Fruit fly (Drosophila melanogaster) whole organism, embryonic: ENCODE measurements around the gene Charon.

ENCODE experiments used
- Adf1 ChIP-seq: fragments of 200-800 bp; sonication (Bioruptor generic); IDR thresholded peaks from 2 replicates; pipeline ENCODE4 v1.3.6; 2022; ENCODE audit warnings: missing biosample characterization, missing genetic modification characterization
- CG10321 ChIP-seq: fragments of 200-800 bp; sonication (Bioruptor generic); IDR thresholded peaks from 2 replicates; pipeline ENCODE4 v1.3.6; 2022; ENCODE audit warnings: missing biosample characterization, missing genetic modification characterization
- CG10366 ChIP-seq: fragments of 200-800 bp; sonication (Bioruptor generic); IDR thresholded peaks from 2 replicates; pipeline ENCODE4 v1.3.6; 2022; ENCODE audit warnings: missing biosample characterization, missing genetic modification characterization
- CG10959 ChIP-seq: fragments of 200-800 bp; sonication (Bioruptor generic); IDR thresholded peaks from 2 replicates; pipeline ENCODE4 v1.3.6; 2022; ENCODE audit warnings: missing biosample characterization, missing genetic modification characterization
- CG12299 ChIP-seq: fragments of 200-800 bp; sonication (Bioruptor generic); optimal IDR thresholded peaks from 2 replicates; lab custom pipeline; 2018; ENCODE audit warnings: missing biosample characterization, mild to moderate bottlenecking, missing genetic modification characterization
- CG13624 ChIP-seq: fragments of 200-800 bp; sonication (Bioruptor generic); optimal IDR thresholded peaks from 2 replicates; lab custom pipeline; 2016; ENCODE audit warnings: missing biosample characterization, missing genetic modification characterization
- CG17912 ChIP-seq: fragments of 200-800 bp; sonication (Bioruptor generic); optimal IDR thresholded peaks from 2 replicates; lab custom pipeline; 2018; ENCODE audit warnings: missing biosample characterization, mild to moderate bottlenecking, missing genetic modification characterization
- CG31441 ChIP-seq: fragments of 200-800 bp; sonication (Bioruptor generic); IDR thresholded peaks from 2 replicates; pipeline ENCODE4 v1.3.6; 2022; ENCODE audit warnings: missing biosample characterization, missing genetic modification characterization
- CG32772 ChIP-seq: fragments of 200-800 bp; sonication (Bioruptor generic); IDR thresholded peaks from 2 replicates; pipeline ENCODE4 v1.3.6; 2022; ENCODE audit warnings: missing biosample characterization, missing genetic modification characterization
- CG34224 ChIP-seq: fragments of 200-800 bp; sonication (Bioruptor generic); IDR thresholded peaks from 3 replicates; pipeline ENCODE4 v1.3.6; 2022; ENCODE audit warnings: missing biosample characterization, missing genetic modification characterization; ENCODE audit not compliant: partially characterized antibody
- CG34422 ChIP-seq: fragments of 200-800 bp; sonication (Bioruptor generic); IDR thresholded peaks from 3 replicates; pipeline ENCODE4 v1.3.6; 2022; ENCODE audit warnings: missing biosample characterization, missing genetic modification characterization
- CG5953 ChIP-seq: fragments of 200-800 bp; sonication (Bioruptor generic); IDR thresholded peaks from 2 replicates; pipeline ENCODE4 v1.3.6; 2022; ENCODE audit warnings: missing biosample characterization, missing genetic modification characterization
- CG8290 ChIP-seq, 3 experiments: fragments of 200-800 bp; sonication (Bioruptor generic); optimal IDR thresholded peaks; 2 replicates each; lab custom pipeline; 2016 to 2019; ENCODE audit warnings: missing biosample characterization in 3 of 3, missing genetic modification characterization in 3 of 3, mild to moderate bottlenecking in 2 of 3, moderate library complexity in 1 of 3
- CG9727 ChIP-seq: fragments of 200-800 bp; sonication (Bioruptor generic); optimal IDR thresholded peaks from 3 replicates; lab custom pipeline; 2017; ENCODE audit warnings: missing biosample characterization, mild to moderate bottlenecking, missing genetic modification characterization
- CG9797 ChIP-seq: fragments of 200-800 bp; sonication (Bioruptor generic); optimal IDR thresholded peaks from 3 replicates; lab custom pipeline; 2018; ENCODE audit warnings: missing biosample characterization, mild to moderate bottlenecking, missing genetic modification characterization
- CTCF ChIP-seq: fragments of 200-800 bp; sonication (Bioruptor generic); optimal IDR thresholded peaks from 2 replicates; lab custom pipeline; 2017; ENCODE audit warnings: missing biosample characterization, mild to moderate bottlenecking, missing genetic modification characterization, moderate library complexity
- D ChIP-seq, 2 experiments: fragments of 200-800 bp in 1 of 2; fragments of >200 bp in 1 of 2; sonication (Bioruptor generic) in 1 of 2; optimal IDR thresholded peaks; 2 replicates in 1 of 2; 3 replicates in 1 of 2; lab custom pipeline; 2017; ENCODE audit warnings: mild to moderate bottlenecking in 1 of 2, missing biosample characterization in 1 of 2, missing genetic modification characterization in 1 of 2, missing genetic modification reagents in 1 of 2
- Gug ChIP-seq: fragments of 200-800 bp; sonication (Bioruptor generic); IDR thresholded peaks from 4 replicates; pipeline ENCODE4 v1.3.6; 2022; ENCODE audit warnings: missing biosample characterization, missing genetic modification characterization
- H15 ChIP-seq: fragments of 200-800 bp; sonication (Bioruptor generic); IDR thresholded peaks from 3 replicates; pipeline ENCODE4 v1.3.6; 2022; ENCODE audit warnings: missing biosample characterization, missing genetic modification characterization
- HHEX ChIP-seq: fragments of 200-800 bp; sonication (Bioruptor generic); optimal IDR thresholded peaks from 3 replicates; lab custom pipeline; 2017; ENCODE audit warnings: missing biosample characterization, mild to moderate bottlenecking, missing genetic modification characterization, missing genetic modification reagents
- HmgZ ChIP-seq: fragments of 200-800 bp; sonication (Bioruptor generic); optimal IDR thresholded peaks from 2 replicates; lab custom pipeline; 2018; ENCODE audit warnings: missing biosample characterization, mild to moderate bottlenecking, missing genetic modification characterization
- Hr39 ChIP-seq: fragments of >200 bp; optimal IDR thresholded peaks from 2 replicates; lab custom pipeline; 2017
- Jarid2 ChIP-seq: fragments of 200-800 bp; sonication (Bioruptor generic); optimal IDR thresholded peaks from 3 replicates; lab custom pipeline; 2017; ENCODE audit warnings: mild to moderate bottlenecking, missing biosample characterization, missing genetic modification reagents, missing genetic modification characterization
- Lhr ChIP-seq: fragments of 200-800 bp; sonication (Bioruptor generic); optimal IDR thresholded peaks from 3 replicates; lab custom pipeline; 2017; ENCODE audit warnings: mild to moderate bottlenecking, missing biosample characterization, missing genetic modification reagents, missing genetic modification characterization
- Med ChIP-seq: fragments of 200-800 bp; sonication (Bioruptor generic); peaks from one replicate; lab custom pipeline; 2016; ENCODE audit warnings: missing biosample characterization, missing genetic modification characterization, mild to moderate bottlenecking, inconsistent platforms, moderate library complexity
- Mes4 ChIP-seq: fragments of 200-800 bp; sonication (Bioruptor generic); optimal IDR thresholded peaks from 2 replicates; lab custom pipeline; 2016; ENCODE audit warnings: missing biosample characterization, missing genetic modification characterization
- Ssrp ChIP-seq: fragments of 200-800 bp; sonication (Bioruptor generic); optimal IDR thresholded peaks from 2 replicates; lab custom pipeline; 2018; ENCODE audit warnings: missing biosample characterization, mild to moderate bottlenecking, missing genetic modification characterization, moderate library complexity
- Stat92E ChIP-seq, 3 experiments: fragments of >200 bp in 2 of 3; fragments of 200-800 bp in 1 of 3; sonication (Bioruptor generic) in 1 of 3; optimal IDR thresholded peaks; 2 replicates each; lab custom pipeline; 2017 to 2019; ENCODE audit warnings: missing biosample characterization in 3 of 3, missing genetic modification characterization in 3 of 3, mild to moderate bottlenecking in 1 of 3, moderate library complexity in 1 of 3
- Xbp1 ChIP-seq: fragments of 200-800 bp; sonication (Bioruptor generic); optimal IDR thresholded peaks from 3 replicates; lab custom pipeline; 2016; ENCODE audit warnings: missing biosample characterization, mild to moderate bottlenecking, missing genetic modification characterization
- ap ChIP-seq: fragments of 200-800 bp; sonication (Bioruptor generic); IDR thresholded peaks from 2 replicates; pipeline ENCODE4 v1.3.6; 2022; ENCODE audit warnings: missing biosample characterization, missing genetic modification characterization
- btn ChIP-seq: fragments of 200-800 bp; sonication (Bioruptor generic); optimal IDR thresholded peaks from 2 replicates; lab custom pipeline; 2016; ENCODE audit warnings: missing biosample characterization, missing genetic modification characterization
- cg ChIP-seq: fragments of 200-800 bp; sonication (Bioruptor generic); optimal IDR thresholded peaks from 3 replicates; lab custom pipeline; 2019; ENCODE audit warnings: missing biosample characterization, mild to moderate bottlenecking, missing genetic modification characterization, moderate library complexity
- chinmo ChIP-seq: fragments of 200-800 bp; sonication (Bioruptor generic); IDR thresholded peaks from 4 replicates; pipeline ENCODE4 v1.3.6; 2022; ENCODE audit warnings: missing biosample characterization, missing genetic modification characterization; ENCODE audit not compliant: partially characterized antibody
- ftz-f1 ChIP-seq: fragments of 200-800 bp; sonication (Bioruptor generic); optimal IDR thresholded peaks from 2 replicates; lab custom pipeline; 2016; ENCODE audit warnings: missing biosample characterization, missing genetic modification characterization
- fu2 ChIP-seq: fragments of 200-800 bp; sonication (Bioruptor generic); optimal IDR thresholded peaks from 2 replicates; lab custom pipeline; 2016; ENCODE audit warnings: missing biosample characterization, missing genetic modification characterization
- gro ChIP-seq: fragments of 200-800 bp; sonication (Bioruptor generic); optimal IDR thresholded peaks from 2 replicates; lab custom pipeline; 2016; ENCODE audit warnings: missing biosample characterization, missing genetic modification characterization
- jumu ChIP-seq: fragments of 200-800 bp; sonication (Bioruptor generic); optimal IDR thresholded peaks from 3 replicates; lab custom pipeline; 2016; ENCODE audit warnings: missing biosample characterization, missing genetic modification characterization
- lov ChIP-seq, 2 experiments: fragments of 200-800 bp in 1 of 2; fragments of >200 bp in 1 of 2; sonication (Bioruptor generic) in 1 of 2; IDR thresholded peaks in 1 of 2; optimal IDR thresholded peaks in 1 of 2; 2 replicates in 1 of 2; 3 replicates in 1 of 2; pipeline versions ENCODE4 v1.3.6 to Lab custom; 2017 to 2022; ENCODE audit warnings: missing biosample characterization in 1 of 2, missing genetic modification characterization in 1 of 2
- nmo ChIP-seq: fragments of 200-800 bp; sonication (Bioruptor generic); optimal IDR thresholded peaks from 2 replicates; lab custom pipeline; 2018; ENCODE audit warnings: missing biosample characterization, mild to moderate bottlenecking, missing genetic modification characterization, moderate library complexity
- oc ChIP-seq: fragments of 200-800 bp; sonication (Bioruptor generic); optimal IDR thresholded peaks from 2 replicates; lab custom pipeline; 2018; ENCODE audit warnings: missing biosample characterization, mild to moderate bottlenecking, missing genetic modification characterization, moderate library complexity
- pum ChIP-seq: fragments of 200-800 bp; sonication (Bioruptor generic); optimal IDR thresholded peaks from 2 replicates; lab custom pipeline; 2016; ENCODE audit warnings: missing biosample characterization, missing genetic modification characterization
- row ChIP-seq: fragments of 200-800 bp; sonication (Bioruptor generic); IDR thresholded peaks from 3 replicates; pipeline ENCODE4 v1.3.6; 2022; ENCODE audit warnings: missing biosample characterization, missing genetic modification characterization
- sqz ChIP-seq: fragments of 200-800 bp; sonication (Bioruptor generic); optimal IDR thresholded peaks from 3 replicates; lab custom pipeline; 2018; ENCODE audit warnings: missing biosample characterization, mild to moderate bottlenecking, missing genetic modification characterization
- ssp ChIP-seq: fragments of 200-800 bp; sonication (Bioruptor generic); IDR thresholded peaks from 2 replicates; pipeline ENCODE4 v1.3.6; 2022; ENCODE audit warnings: missing biosample characterization, missing genetic modification characterization
- tna ChIP-seq: fragments of 200-800 bp; sonication (Bioruptor generic); IDR thresholded peaks from 2 replicates; pipeline ENCODE4 v1.3.6; 2022; ENCODE audit warnings: missing biosample characterization, missing genetic modification characterization; ENCODE audit not compliant: partially characterized antibody
- zen2 ChIP-seq: fragments of 200-800 bp; sonication (Bioruptor generic); IDR thresholded peaks from 3 replicates; pipeline ENCODE4 v1.3.6; 2022; ENCODE audit warnings: missing biosample characterization, missing genetic modification characterization; ENCODE audit not compliant: partially characterized antibody
- zfh1 ChIP-seq: fragments of 200-800 bp; sonication (Bioruptor generic); IDR thresholded peaks from 3 replicates; pipeline ENCODE4 v1.3.6; 2022; ENCODE audit warnings: missing biosample characterization, missing genetic modification characterization

Gene Charon

dm6 chr2L:1185642-1186497 lies 13.3 kb upstream of the Charon start, which contains the start of gene CG5001 (continued):
- TF ChIP-seq CG10321 (GFP tag; lab: Robert Waterston, UW) (0 out of 2 replicates have a peak, but pooled peaks have one; percentile 46), CG17912 (GFP tag; lab: Kevin White, UChicago) (no peak), Adf1 (peak; percentile 61), CG31441 (no peak; the same call in 1 of the 2 replicates), tna (GFP tag; lab: Robert Waterston, UW) (no peak), CG12299 (peak; percentile 81), CG34422 (peak; percentile 83), CG10366 (GFP tag; lab: Robert Waterston, UW) (peak; percentile 84), Gug (peak; percentile 76; the same call in 3 of the 4 replicates), jumu (GFP tag; lab: Kevin White, UChicago) (peak; percentile 58), fu2 (peak; percentile 33), Med (GFP tag; lab: Kevin White, UChicago) (peak; percentile 94), nmo (peak; percentile 87), HmgZ (tag; lab: Kevin White, UChicago) (peak; percentile 77), H15 (GFP tag; lab: Robert Waterston, UW) (peak; percentile 83), gro (peak; percentile 67), Lhr (peak; percentile 19), HHEX (peak; percentile 85), Jarid2 (GFP tag; lab: Kevin White, UChicago) (peak; percentile 83), CG8290 (GFP tag; optimal IDR thresholded peaks at IDR 0.05; lab: Kevin White, UChicago) (peak; percentile 34), CG8290 (tag; optimal IDR thresholded peaks at IDR 0.05; lab: Kevin White, UChicago) (peak in 1 of 2 experiments; percentile 91), CG13624 (GFP tag; lab: Kevin White, UChicago) (peak; percentile 77), oc (tag; lab: Kevin White, UChicago) (peak; percentile 82), chinmo (GFP tag; lab: Robert Waterston, UW) (peak; percentile 96), Stat92E (GFP tag; optimal IDR thresholded peaks at IDR 0.05; lab: Kevin White, UChicago) (no peak), cg (GFP tag; lab: Kevin White, UChicago) (peak; percentile 62), Ssrp (tag; lab: Kevin White, UChicago) (peak; percentile 79), btn (peak; percentile 25), CG10959 (GFP tag; lab: Robert Waterston, UW) (0 out of 2 replicates have a peak, but pooled peaks have one; percentile 39), CG32772 (GFP tag; lab: Robert Waterston, UW) (peak; percentile 82), CG5953 (GFP tag; lab: Robert Waterston, UW) (peak; percentile 74; the same call in 1 of the 2 replicates), lov (optimal IDR thresholded peaks at IDR 0.05; lab: Kevin White, UChicago) (no peak), lov (GFP tag; IDR thresholded peaks at IDR 0.05; lab: Robert Waterston, UW) (peak; percentile 70; the same call in 1 of the 3 replicates), ap (GFP tag; lab: Robert Waterston, UW) (peak; percentile 57), zen2 (GFP tag; lab: Robert Waterston, UW) (no peak), zfh1 (peak; percentile 92), pum (GFP tag; lab: Kevin White, UChicago) (peak; percentile 62), D (optimal IDR thresholded peaks at IDR 0.05; lab: Kevin White, UChicago) (no peak), D (GFP tag; optimal IDR thresholded peaks at IDR 0.05; lab: Kevin White, UChicago) (no peak), sqz (no peak), ftz-f1 (GFP tag; lab: Kevin White, UChicago) (peak; percentile 40), CG9797 (GFP tag; lab: Kevin White, UChicago) (no peak), CG34224 (GFP tag; lab: Robert Waterston, UW) (peak; percentile 50; the same call in 1 of the 3 replicates), CTCF (GFP tag; lab: Kevin White, UChicago) (peak; percentile 65), Hr39 (lab: Kevin White, UChicago) (no peak), Mes4 (GFP tag; lab: Kevin White, UChicago) (peak; percentile 58), Xbp1 (GFP tag; lab: Kevin White, UChicago) (peak; percentile 88), ssp (GFP tag; lab: Robert Waterston, UW) (peak; percentile 72), row (peak; percentile 95), CG9727 (peak; percentile 73)
